Fruit fly (Drosophila melanogaster) whole organism, pupa: ENCODE results near the gene CG46383.

Experiments used
- CG10348 ChIP-seq: fragments of 200-800 bp; sonication (Bioruptor generic); IDR thresholded peaks from 2 replicates; pipeline ENCODE4 v1.3.6; 2022; ENCODE audit warnings: missing biosample characterization, missing genetic modification characterization
- CG12605 ChIP-seq: fragments of 200-800 bp; sonication (Bioruptor generic); IDR thresholded peaks from 2 replicates; pipeline ENCODE4 v1.3.6; 2022; ENCODE audit warnings: missing biosample characterization, missing genetic modification characterization
- CG13204 ChIP-seq: fragments of 200-800 bp; sonication (Bioruptor generic); optimal IDR thresholded peaks from 2 replicates; lab custom pipeline; 2018; ENCODE audit warnings: missing biosample characterization, mild to moderate bottlenecking, missing genetic modification characterization, moderate library complexity
- CG14655 ChIP-seq: fragments of 200-800 bp; sonication (Bioruptor generic); optimal IDR thresholded peaks from 3 replicates; lab custom pipeline; 2017; ENCODE audit warnings: mild to moderate bottlenecking, missing biosample characterization, missing genetic modification reagents, missing genetic modification characterization
- CG15710 ChIP-seq: fragments of 200-800 bp; sonication (Bioruptor generic); optimal IDR thresholded peaks from 2 replicates; lab custom pipeline; 2018; ENCODE audit warnings: missing biosample characterization, mild to moderate bottlenecking, missing genetic modification characterization, moderate library complexity
- CG17806 ChIP-seq: fragments of 200-800 bp; sonication (Bioruptor generic); optimal IDR thresholded peaks from 2 replicates; lab custom pipeline; 2018; ENCODE audit warnings: missing biosample characterization, mild to moderate bottlenecking, missing genetic modification characterization, moderate library complexity
- CG32121 ChIP-seq: fragments of 200-800 bp; sonication (Bioruptor generic); IDR thresholded peaks from 2 replicates; pipeline ENCODE4 v1.3.6; 2022; ENCODE audit warnings: missing biosample characterization, missing genetic modification characterization
- CG34367 ChIP-seq: fragments of 200-800 bp; sonication (Bioruptor generic); optimal IDR thresholded peaks from 2 replicates; lab custom pipeline; 2018; ENCODE audit warnings: missing biosample characterization, mild to moderate bottlenecking, missing genetic modification characterization
- CG4496 ChIP-seq: fragments of 200-800 bp; sonication (Bioruptor generic); IDR thresholded peaks from 3 replicates; pipeline ENCODE4 v1.3.6; 2022; ENCODE audit warnings: missing biosample characterization, missing genetic modification characterization
- CG8159 ChIP-seq: fragments of 200-800 bp; sonication (Bioruptor generic); optimal IDR thresholded peaks from 3 replicates; lab custom pipeline; 2018; ENCODE audit warnings: missing biosample characterization, mild to moderate bottlenecking, missing genetic modification characterization, moderate library complexity
- CG8301 ChIP-seq: fragments of 200-800 bp; sonication (Bioruptor generic); optimal IDR thresholded peaks from 2 replicates; lab custom pipeline; 2018; ENCODE audit warnings: missing biosample characterization, mild to moderate bottlenecking, missing genetic modification characterization
- CG9948 ChIP-seq: fragments of 200-800 bp; sonication (Bioruptor generic); optimal IDR thresholded peaks from 2 replicates; lab custom pipeline; 2018; ENCODE audit warnings: missing biosample characterization, mild to moderate bottlenecking, missing genetic modification characterization, moderate library complexity
- D1 ChIP-seq: fragments of 200-800 bp; sonication (Bioruptor generic); optimal IDR thresholded peaks from 2 replicates; lab custom pipeline; 2018; ENCODE audit warnings: missing biosample characterization, mild to moderate bottlenecking, missing genetic modification characterization, moderate library complexity
- EcR ChIP-seq: fragments of 200-800 bp; sonication (Bioruptor generic); optimal IDR thresholded peaks from 3 replicates; lab custom pipeline; 2019; ENCODE audit warnings: missing biosample characterization, missing genetic modification characterization, mild to moderate bottlenecking, moderate library complexity, missing genetic modification reagents
- Ets98B ChIP-seq: fragments of 200-800 bp; sonication (Bioruptor generic); IDR thresholded peaks from 2 replicates; pipeline ENCODE4 v1.3.6; 2022; ENCODE audit warnings: missing biosample characterization, missing genetic modification characterization
- Pif1A ChIP-seq: fragments of 200-800 bp; sonication (Bioruptor generic); optimal IDR thresholded peaks from 3 replicates; lab custom pipeline; 2016; ENCODE audit warnings: missing biosample characterization, missing genetic modification characterization
- Pif1B ChIP-seq: fragments of 200-800 bp; sonication (Bioruptor generic); optimal IDR thresholded peaks from 3 replicates; lab custom pipeline; 2016; ENCODE audit warnings: missing biosample characterization, missing genetic modification characterization
- Snoo ChIP-seq: fragments of 200-800 bp; sonication (Bioruptor generic); optimal IDR thresholded peaks from 3 replicates; lab custom pipeline; 2017; ENCODE audit warnings: missing biosample characterization, mild to moderate bottlenecking, missing genetic modification characterization, inconsistent platforms
- fd96Ca ChIP-seq: fragments of 200-800 bp; sonication (Bioruptor generic); IDR thresholded peaks from 3 replicates; pipeline ENCODE4 v1.3.6; 2022; ENCODE audit warnings: missing biosample characterization, missing genetic modification characterization
- gl ChIP-seq: fragments of 200-800 bp; sonication (Bioruptor generic); optimal IDR thresholded peaks from 2 replicates; lab custom pipeline; 2018; ENCODE audit warnings: missing biosample characterization, mild to moderate bottlenecking, missing genetic modification characterization
- rn ChIP-seq: fragments of 200-800 bp; sonication (Bioruptor generic); IDR thresholded peaks from 2 replicates; pipeline ENCODE4 v1.3.6; 2022; ENCODE audit warnings: missing biosample characterization, missing genetic modification characterization

CG46383 gene

DNA sequence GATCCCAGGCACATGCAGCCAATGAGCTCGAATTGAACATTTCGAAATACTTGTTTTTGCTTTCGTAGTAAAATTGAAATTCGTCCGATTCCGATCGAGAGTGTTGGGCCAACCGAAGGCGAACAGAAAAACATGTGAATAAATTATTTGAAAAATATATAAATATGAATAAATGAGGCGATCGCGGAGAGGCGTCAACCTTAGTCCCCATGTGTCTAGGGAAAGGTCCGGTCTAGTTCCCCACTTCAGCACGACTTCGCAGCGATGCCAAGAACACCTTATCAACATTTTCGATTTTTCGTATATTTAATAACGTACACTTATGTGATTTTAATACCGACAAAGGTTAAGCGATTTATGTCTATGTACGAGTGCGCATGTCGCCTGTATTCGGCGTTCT is 40.9 kb upstream of the CG46383 start:
- TF ChIP-seq CG34367 (tag; lab: Kevin White, UChicago) (no peak), CG13204 (GFP tag; lab: Kevin White, UChicago) (no peak), CG8301 (tag; lab: Kevin White, UChicago) (no peak), Snoo (tag; lab: Kevin White, UChicago) (no peak), CG15710 (tag; lab: Kevin White, UChicago) (no peak), CG14655 (GFP tag; lab: Kevin White, UChicago) (no peak), Pif1A (no peak), EcR (no peak), rn (no peak)

DNA sequence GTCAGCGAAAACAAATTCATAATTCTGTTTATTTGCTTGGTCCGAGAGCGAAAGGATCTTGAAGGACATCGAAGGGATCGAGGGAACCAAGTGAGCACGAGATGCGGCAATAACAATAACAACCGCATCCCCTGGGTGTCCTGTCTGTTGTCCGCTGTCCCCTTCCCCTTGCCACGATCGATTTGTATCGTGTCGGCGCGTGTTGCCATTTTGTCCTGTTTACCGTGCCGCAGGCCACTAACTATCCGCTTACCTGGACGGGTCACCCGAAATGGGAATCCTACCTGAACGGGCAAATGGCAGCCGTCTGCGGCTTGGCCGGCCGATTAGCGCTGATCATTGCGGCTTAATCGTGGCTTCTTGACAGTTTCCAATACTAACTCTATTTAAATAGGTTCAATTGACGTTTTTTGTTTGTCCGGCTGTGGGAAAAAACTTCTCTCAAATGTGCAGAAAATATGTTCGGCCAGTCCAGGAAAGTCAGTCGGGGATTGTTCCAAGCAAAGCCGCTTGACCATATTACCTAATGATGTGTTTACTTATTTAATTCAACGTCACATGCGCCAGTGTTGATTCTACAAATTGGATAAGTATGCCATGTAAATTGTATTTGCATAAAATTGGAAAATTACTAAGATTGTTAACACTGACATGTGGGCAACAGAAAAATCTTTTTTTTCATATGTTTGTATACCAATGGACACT is 38.6 kb upstream of the CG46383 start:
- no peak for TF ChIP-seq Ets98B (GFP tag; lab: Robert Waterston, UW)
- TF ChIP-seq CG17806 (tag; lab: Kevin White, UChicago) = no peak
- TF ChIP-seq Pif1A = no peak
- no peak for TF ChIP-seq fd96Ca (GFP tag; lab: Robert Waterston, UW)
- TF ChIP-seq CG4496 (GFP tag; lab: Robert Waterston, UW) = no peak
- no peak for TF ChIP-seq EcR
- no peak for TF ChIP-seq CG10348
- TF ChIP-seq CG8159 (tag; lab: Kevin White, UChicago) = no peak
- TF ChIP-seq CG15710 (tag; lab: Kevin White, UChicago) = no peak
- TF ChIP-seq Snoo (tag; lab: Kevin White, UChicago) = no peak
- no peak for TF ChIP-seq CG12605 (GFP tag; lab: Robert Waterston, UW)
- no peak for TF ChIP-seq CG34367 (tag; lab: Kevin White, UChicago)
- no peak for TF ChIP-seq rn
- no peak for TF ChIP-seq D1
- no peak for TF ChIP-seq gl
- no peak for TF ChIP-seq Pif1B (GFP tag; lab: Kevin White, UChicago)
- TF ChIP-seq CG14655 (GFP tag; lab: Kevin White, UChicago) = no peak
- TF ChIP-seq CG32121 (GFP tag; lab: Robert Waterston, UW) = no peak

DNA sequence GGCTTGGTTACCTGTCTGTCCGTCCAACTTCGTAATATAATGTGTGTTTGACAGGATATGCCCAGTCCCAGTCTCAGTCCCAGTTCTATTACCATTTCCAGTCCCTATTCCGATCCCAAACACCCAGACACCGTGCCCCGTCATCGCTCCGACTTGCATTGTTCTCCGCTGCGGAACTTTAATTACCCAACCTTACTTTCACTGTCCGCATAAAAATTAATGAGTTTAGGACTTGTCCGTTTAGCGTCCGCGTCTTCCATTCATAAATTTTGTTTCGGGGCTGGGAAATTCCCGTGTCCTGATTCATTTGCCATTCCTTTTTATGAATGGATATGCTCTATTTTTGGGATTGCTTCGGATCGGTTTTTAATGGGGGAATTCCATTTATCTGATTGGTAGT is 37.6 kb upstream of the CG46383 start:
- TF ChIP-seq EcR (no peak), CG8159 (tag; lab: Kevin White, UChicago) (no peak), CG9948 (tag; lab: Kevin White, UChicago) (no peak), Pif1A (no peak), CG4496 (GFP tag; lab: Robert Waterston, UW) (no peak), rn (no peak), CG8301 (tag; lab: Kevin White, UChicago) (no peak), gl (no peak), CG13204 (GFP tag; lab: Kevin White, UChicago) (no peak), CG34367 (tag; lab: Kevin White, UChicago) (no peak), fd96Ca (GFP tag; lab: Robert Waterston, UW) (no peak), CG17806 (tag; lab: Kevin White, UChicago) (no peak), CG15710 (tag; lab: Kevin White, UChicago) (no peak), D1 (no peak), Pif1B (GFP tag; lab: Kevin White, UChicago) (no peak), Snoo (tag; lab: Kevin White, UChicago) (no peak), CG10348 (no peak), Ets98B (GFP tag; lab: Robert Waterston, UW) (no peak), CG14655 (GFP tag; lab: Kevin White, UChicago) (no peak), CG32121 (GFP tag; lab: Robert Waterston, UW) (no peak)
- TF ChIP-seq, all 21 proteins: peak for 0

DNA sequence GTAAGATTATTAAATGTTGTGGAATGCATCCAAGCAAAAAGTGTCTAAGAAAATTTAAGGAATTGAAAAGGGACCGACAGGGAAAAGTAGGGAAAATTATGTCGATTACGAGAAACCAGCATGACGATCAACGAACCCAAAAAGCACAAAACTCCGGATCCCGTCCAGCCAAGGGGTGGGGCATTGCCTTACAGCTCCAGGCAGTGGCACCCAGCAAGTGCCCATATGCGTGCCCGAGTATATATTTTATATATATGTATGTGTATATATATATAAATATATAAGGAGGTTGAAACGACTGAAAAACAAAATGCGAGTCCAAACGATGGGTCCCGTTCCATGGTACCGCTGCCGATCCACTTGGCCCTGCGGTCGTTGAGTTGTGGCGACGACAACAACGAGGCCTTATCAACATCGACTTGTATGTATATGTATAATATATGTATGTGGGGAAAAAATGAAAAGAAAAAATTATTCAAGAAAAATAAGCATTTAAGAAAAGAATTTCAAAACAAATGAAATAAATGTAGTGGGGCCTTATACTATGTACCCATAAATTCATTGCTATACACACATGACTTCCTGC is 36.4 kb upstream of the CG46383 start:
- TF ChIP-seq gl (peak; percentile 26), Snoo (tag; lab: Kevin White, UChicago) (no peak), EcR (peak; percentile 64), CG34367 (tag; lab: Kevin White, UChicago) (peak; percentile 22), Pif1A (no peak), CG17806 (tag; lab: Kevin White, UChicago) (no peak), CG4496 (GFP tag; lab: Robert Waterston, UW) (0 out of 3 replicates have a peak, but pooled peaks have one; percentile 27), CG13204 (GFP tag; lab: Kevin White, UChicago) (peak; percentile 30), D1 (no peak), CG8159 (tag; lab: Kevin White, UChicago) (peak; percentile 26), CG8301 (tag; lab: Kevin White, UChicago) (peak; percentile 19), CG12605 (GFP tag; lab: Robert Waterston, UW) (peak; percentile 39; the same call in 1 of the 2 replicates), CG14655 (GFP tag; lab: Kevin White, UChicago) (peak; percentile 43), CG32121 (GFP tag; lab: Robert Waterston, UW) (no peak), rn (no peak), fd96Ca (GFP tag; lab: Robert Waterston, UW) (no peak), CG9948 (tag; lab: Kevin White, UChicago) (peak; percentile 14), CG10348 (no peak), CG15710 (tag; lab: Kevin White, UChicago) (peak; percentile 20), Ets98B (GFP tag; lab: Robert Waterston, UW) (no peak), Pif1B (GFP tag; lab: Kevin White, UChicago) (no peak)

dm6 chr3R:15985762-15986214 is 35.0 kb upstream of the CG46383 start, which contains the start of gene srp:
Gene srp (plus strand): TSS chr3R:15986152.
- TF ChIP-seq EcR (peak; percentile 47), Pif1A (no peak)
